Worm (Caenorhabditis elegans): Measurements from ENCODE around the gene Y51A2B.4.
A peak's percentile ranks its signal among the peaks of the same experiment; 100 is the strongest.

Y51A2B.4 gene

DNA sequence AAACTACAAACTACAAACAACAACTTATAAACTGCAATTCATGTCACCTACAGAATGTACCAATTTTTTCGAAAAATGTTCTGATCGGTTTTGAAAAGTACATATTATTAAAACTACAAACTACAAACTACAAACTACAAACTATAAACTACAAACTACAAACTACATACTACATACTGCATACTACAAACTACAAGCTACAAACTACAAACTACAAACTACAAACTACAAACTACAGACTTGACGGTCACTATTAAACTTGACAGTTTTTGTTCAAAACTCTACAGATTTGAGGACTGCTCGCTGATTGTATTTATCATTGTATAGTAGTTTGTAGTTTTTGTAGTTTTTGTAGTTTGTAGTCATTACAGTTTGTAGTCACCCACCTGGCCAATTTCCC is 34.6 kb downstream of the Y51A2B.4 start:
- TF ChIP-seq nhr-21 (tag; optimal IDR thresholded peaks at IDR 0.05) (no peak), gmeb-1 (tag; optimal IDR thresholded peaks at IDR 0.05) (no peak), lin-13 (GFP tag; optimal IDR thresholded peaks at IDR 0.05) (no peak), nhr-10 (tag; optimal IDR thresholded peaks at IDR 0.05) (no peak), ceh-82 (tag; optimal IDR thresholded peaks at IDR 0.05) (no peak), nhr-11 (tag; optimal IDR thresholded peaks at IDR 0.05) (no peak), Y55F3AM.14 (GFP tag; optimal IDR thresholded peaks at IDR 0.05) (no peak), ztf-4 (tag; optimal IDR thresholded peaks at IDR 0.05) (no peak), unc-39 (tag; optimal IDR thresholded peaks at IDR 0.05) (no peak), C34F6.9 (tag; optimal IDR thresholded peaks at IDR 0.05) (no peak), lin-39 (tag; optimal IDR thresholded peaks at IDR 0.05) (no peak), fos-1 (tag; optimal IDR thresholded peaks at IDR 0.05) (no peak), mab-5 (tag; optimal IDR thresholded peaks at IDR 0.05) (no peak)

DNA sequence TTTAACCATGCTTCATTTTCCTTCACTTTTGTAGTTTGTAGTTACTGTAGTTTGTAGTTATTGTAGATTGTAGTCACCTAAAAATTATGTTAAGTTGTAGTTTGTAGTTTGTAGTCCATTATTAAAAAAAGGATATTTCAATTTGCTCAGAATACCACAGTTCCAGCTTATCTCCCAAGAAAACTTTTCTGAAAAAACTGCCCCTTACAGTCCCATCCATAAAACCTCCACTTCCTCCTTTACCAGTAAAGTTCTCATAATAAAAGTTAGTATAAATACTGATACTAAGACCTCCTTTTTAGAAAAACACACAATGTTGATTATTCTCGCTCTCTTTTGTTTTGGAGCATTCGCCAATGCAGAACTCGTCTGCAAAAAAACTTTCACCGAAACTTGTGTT is 38.2 kb downstream of the Y51A2B.4 start, which contains the start of gene C08E8.11:
Gene C08E8.11, plus strand, starts transcription at position 301 of the 400 bp plus-strand sequence.
- TF ChIP-seq nhr-12 (tag; optimal IDR thresholded peaks at IDR 0.05) (no peak), skn-1 (tag; optimal IDR thresholded peaks at IDR 0.05) (no peak), unc-62 (GFP tag; optimal IDR thresholded peaks at IDR 0.05) (no peak), unc-55 (GFP tag; optimal IDR thresholded peaks at IDR 0.05) (no peak), zag-1 (tag; optimal IDR thresholded peaks at IDR 0.05) (no peak), aly-2 (tag; optimal IDR thresholded peaks at IDR 0.05) (no peak), nhr-10 (tag; optimal IDR thresholded peaks at IDR 0.05) (no peak)

DNA sequence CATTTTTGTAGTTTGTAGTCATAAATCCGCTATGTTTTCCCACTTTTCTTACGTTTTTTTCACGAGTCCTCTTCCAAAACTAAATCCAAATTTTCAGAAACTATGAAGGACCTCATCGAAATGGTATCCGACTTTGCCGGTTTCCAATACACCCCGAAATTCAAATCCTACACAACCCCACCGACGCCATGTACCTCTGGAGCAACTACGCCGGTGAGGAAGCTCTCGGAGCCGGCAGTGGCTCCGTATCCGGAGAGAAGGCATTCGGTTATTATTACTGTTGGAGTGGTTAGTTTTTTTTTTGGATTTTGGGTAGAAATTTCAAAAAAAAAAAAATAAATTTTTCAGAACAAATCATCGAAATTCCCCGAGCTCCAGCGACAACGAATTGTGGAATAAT is 38.9 kb downstream of the Y51A2B.4 start, which contains the start of gene C08E8.3:
Gene C08E8.3, plus strand, starts transcription at position 84 of the 400 bp plus-strand sequence.
- TF ChIP-seq nhr-6 (tag; optimal IDR thresholded peaks at IDR 0.05): no peak

DNA sequence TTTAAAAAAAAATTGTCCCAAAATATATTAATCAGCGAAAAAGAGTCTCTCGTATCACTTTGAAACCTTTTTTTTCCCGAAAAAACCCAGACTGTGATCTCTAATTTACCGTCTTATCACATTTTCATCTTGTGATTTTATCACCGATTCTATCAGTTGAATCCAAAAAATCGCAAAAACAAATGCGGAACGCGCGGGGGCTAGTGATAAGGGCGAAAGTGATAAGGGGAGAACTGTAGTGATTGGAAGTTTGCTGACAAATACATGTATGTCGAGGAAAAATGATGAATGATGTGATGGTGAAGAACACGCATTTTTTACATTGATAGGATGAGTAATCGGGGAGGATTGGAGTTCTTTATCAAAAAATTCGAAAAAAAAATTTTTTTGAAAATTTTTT is 42.9 kb downstream of the Y51A2B.4 start:
- TF ChIP-seq peb-1 (tag; optimal IDR thresholded peaks at IDR 0.05) (no peak), lsy-2 (tag; optimal IDR thresholded peaks at IDR 0.05) (no peak), fos-1 (tag; optimal IDR thresholded peaks at IDR 0.05) (peak; percentile 100), sma-9 (GFP tag; optimal IDR thresholded peaks at IDR 0.05) (peak; percentile 88), sma-9 (tag; optimal IDR thresholded peaks at IDR 0.05) (no peak), lin-11 (tag; optimal IDR thresholded peaks at IDR 0.05) (no peak), skn-1 (tag; optimal IDR thresholded peaks at IDR 0.05) (peak; percentile 96), ztf-4 (tag; optimal IDR thresholded peaks at IDR 0.05) (no peak), nhr-129 (tag; optimal IDR thresholded peaks at IDR 0.05) (peak; percentile 30), F13H6.1 (tag; optimal IDR thresholded peaks at IDR 0.05) (peak; percentile 38), egl-27 (tag; optimal IDR thresholded peaks at IDR 0.05) (peak; percentile 85), nhr-21 (tag; optimal IDR thresholded peaks at IDR 0.05) (peak; percentile 74), lin-13 (GFP tag; optimal IDR thresholded peaks at IDR 0.05) (no peak), nhr-10 (tag; optimal IDR thresholded peaks at IDR 0.05) (no peak), ztf-1 (GFP tag; conservative IDR thresholded peaks at IDR 0.05) (no peak), zag-1 (tag; optimal IDR thresholded peaks at IDR 0.05) (no peak), crh-2 (tag; optimal IDR thresholded peaks at IDR 0.05) (peak; percentile 72), lin-39 (tag; optimal IDR thresholded peaks at IDR 0.05) (no peak), nhr-12 (tag; optimal IDR thresholded peaks at IDR 0.05) (no peak), gmeb-1 (tag; optimal IDR thresholded peaks at IDR 0.05) (peak; percentile 76), sma-3 (GFP tag; optimal IDR thresholded peaks at IDR 0.05) (peak; percentile 81), elt-3 (tag; optimal IDR thresholded peaks at IDR 0.05) (no peak)

DNA sequence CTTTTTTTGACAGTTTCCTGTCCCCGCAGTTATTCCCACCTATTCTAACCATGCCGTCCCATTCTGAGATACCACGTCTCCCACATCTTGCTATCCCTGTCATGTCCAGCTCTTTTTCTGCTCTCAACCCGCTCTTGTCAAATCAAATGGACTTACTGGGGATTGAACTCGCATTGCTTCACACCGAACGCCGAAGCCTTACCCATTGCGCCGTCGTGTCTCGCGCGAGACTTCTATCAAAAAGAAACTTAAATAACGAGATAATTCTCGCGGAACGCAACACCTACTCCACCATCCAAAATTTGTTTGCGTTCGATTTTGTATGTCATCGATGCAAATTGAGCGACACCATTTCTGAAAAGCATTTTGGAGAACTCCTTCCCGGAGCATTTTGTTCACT is 44.8 kb downstream of the Y51A2B.4 start:
- TF ChIP-seq peb-1 (tag; optimal IDR thresholded peaks at IDR 0.05) (no peak), aly-2 (tag; optimal IDR thresholded peaks at IDR 0.05) (no peak), sem-4 (tag; optimal IDR thresholded peaks at IDR 0.05) (no peak), C34F6.9 (tag; optimal IDR thresholded peaks at IDR 0.05) (no peak), blmp-1 (tag; optimal IDR thresholded peaks at IDR 0.05; ENCODE audit: insufficient read depth) (no peak), lsy-2 (tag; optimal IDR thresholded peaks at IDR 0.05) (no peak), unc-62 (GFP tag; optimal IDR thresholded peaks at IDR 0.05) (no peak), nhr-10 (tag; optimal IDR thresholded peaks at IDR 0.05) (no peak), sma-9 (GFP tag; optimal IDR thresholded peaks at IDR 0.05) (no peak), sma-9 (tag; optimal IDR thresholded peaks at IDR 0.05) (no peak), Y55F3AM.14 (GFP tag; optimal IDR thresholded peaks at IDR 0.05) (no peak), snpc-4 (tag; optimal IDR thresholded peaks at IDR 0.05) (no peak), lin-39 (tag; optimal IDR thresholded peaks at IDR 0.05) (no peak), unc-55 (GFP tag; optimal IDR thresholded peaks at IDR 0.05) (no peak), sma-3 (GFP tag; optimal IDR thresholded peaks at IDR 0.05) (no peak), mbf-1 (tag; optimal IDR thresholded peaks at IDR 0.05) (no peak)
